Worm (Caenorhabditis elegans) whole organism, L2 larva: ENCODE measurements around the gene R02D5.3.

Experiments used
- nhr-6 ChIP-seq: fragments of 150-350 bp; optimal IDR thresholded peaks from 2 replicates; lab custom pipeline; 2014; ENCODE audit warnings: missing biosample characterization, missing genetic modification characterization
- zag-1 ChIP-seq: fragments of 150-350 bp; optimal IDR thresholded peaks from 2 replicates; lab custom pipeline; 2014; ENCODE audit warnings: missing biosample characterization, missing genetic modification characterization

DNA sequence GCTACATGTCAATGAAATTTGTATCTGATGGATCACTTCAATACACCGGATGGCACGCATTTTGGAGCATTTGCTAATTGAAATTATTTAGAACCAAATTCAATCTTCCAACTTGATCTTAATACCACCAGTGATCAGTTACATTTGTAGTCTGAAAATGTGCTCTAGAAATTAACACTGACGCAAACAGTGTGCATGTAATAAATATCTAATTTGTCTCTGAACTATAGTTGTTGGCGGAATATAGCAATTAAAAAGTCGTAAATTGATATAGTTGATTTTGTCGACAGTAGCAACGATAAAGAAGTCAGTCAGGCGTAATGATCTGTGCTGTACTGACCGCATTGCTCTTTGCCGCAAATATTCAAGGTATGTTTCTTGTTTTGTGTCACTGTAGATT, 10.7 kb upstream of the R02D5.3 start, which contains the start of gene clec-227:
- no peak for TF ChIP-seq nhr-6
- TF ChIP-seq zag-1: no peak
